Fruit fly (Drosophila melanogaster) whole organism, embryonic: ENCODE data around the gene CG10286.
A peak's percentile ranks its signal among the peaks of the same experiment; 100 is the strongest.

Experiments
- Adf1 ChIP-seq: fragments of 200-800 bp; sonication (Bioruptor generic); IDR thresholded peaks from 2 replicates; pipeline ENCODE4 v1.3.6; 2022; ENCODE audit warnings: missing biosample characterization, missing genetic modification characterization
- Atf6 ChIP-seq: fragments of 200-800 bp; sonication (Bioruptor generic); IDR thresholded peaks from 2 replicates; pipeline ENCODE4 v1.3.6; 2022; ENCODE audit warnings: missing biosample characterization, missing genetic modification characterization
- BEAF-32 ChIP-seq: fragments of 200-800 bp; sonication (Bioruptor generic); optimal IDR thresholded peaks from 3 replicates; lab custom pipeline; 2017; ENCODE audit warnings: missing biosample characterization, missing genetic modification characterization, mild to moderate bottlenecking, moderate library complexity, missing genetic modification reagents
- Bgb ChIP-seq: fragments of 200-800 bp; sonication (Bioruptor generic); IDR thresholded peaks from 2 replicates; pipeline ENCODE4 v1.3.6; 2022; ENCODE audit warnings: missing biosample characterization, missing genetic modification characterization; ENCODE audit not compliant: partially characterized antibody
- BtbVII ChIP-seq: fragments of 200-800 bp; sonication (Bioruptor generic); optimal IDR thresholded peaks from 3 replicates; lab custom pipeline; 2017; ENCODE audit warnings: missing biosample characterization, mild to moderate bottlenecking, missing genetic modification characterization
- CG12236 ChIP-seq: fragments of 200-800 bp; sonication (Bioruptor generic); optimal IDR thresholded peaks from 2 replicates; lab custom pipeline; 2016; ENCODE audit warnings: missing biosample characterization, missing genetic modification characterization
- CG13287 ChIP-seq: fragments of 200-800 bp; sonication (Bioruptor generic); IDR thresholded peaks from 2 replicates; pipeline ENCODE4 v1.3.6; 2022; ENCODE audit warnings: missing biosample characterization, missing genetic modification characterization; ENCODE audit not compliant: partially characterized antibody
- CG15479 ChIP-seq: fragments of 200-800 bp; sonication (Bioruptor generic); optimal IDR thresholded peaks from 3 replicates; lab custom pipeline; 2019; ENCODE audit warnings: missing biosample characterization, mild to moderate bottlenecking, missing genetic modification characterization, moderate library complexity
- CG17328 ChIP-seq: fragments of 200-800 bp; sonication (Bioruptor generic); IDR thresholded peaks from 2 replicates; pipeline ENCODE4 v1.3.6; 2022; ENCODE audit warnings: missing biosample characterization, missing genetic modification characterization
- CG6689 ChIP-seq: fragments of 200-800 bp; sonication (Bioruptor generic); IDR thresholded peaks from 2 replicates; pipeline ENCODE4 v1.3.6; 2022; ENCODE audit warnings: missing biosample characterization, missing genetic modification characterization
- CG6791 ChIP-seq: fragments of 200-800 bp; sonication (Bioruptor generic); IDR thresholded peaks from 3 replicates; pipeline ENCODE4 v1.3.6; 2022; ENCODE audit warnings: missing biosample characterization, missing genetic modification characterization; ENCODE audit not compliant: partially characterized antibody
- CG7963 ChIP-seq: fragments of 200-800 bp; sonication (Bioruptor generic); IDR thresholded peaks from 3 replicates; pipeline ENCODE4 v1.3.6; 2022; ENCODE audit warnings: missing biosample characterization, missing genetic modification characterization; ENCODE audit not compliant: partially characterized antibody
- CG8281 ChIP-seq: fragments of 200-800 bp; sonication (Bioruptor generic); optimal IDR thresholded peaks from 2 replicates; lab custom pipeline; 2018; ENCODE audit warnings: missing biosample characterization, mild to moderate bottlenecking, missing genetic modification characterization, moderate library complexity
- CG8478 ChIP-seq: fragments of >200 bp; optimal IDR thresholded peaks from 2 replicates; lab custom pipeline; 2018
- CG9932 ChIP-seq: fragments of 200-800 bp; sonication (Bioruptor generic); IDR thresholded peaks from 2 replicates; pipeline ENCODE4 v1.3.6; 2022; ENCODE audit warnings: missing biosample characterization, missing genetic modification characterization
- CkIIα-i1 ChIP-seq: fragments of 200-800 bp; sonication (Bioruptor generic); IDR thresholded peaks from 2 replicates; pipeline ENCODE4 v1.3.6; 2022; ENCODE audit warnings: missing biosample characterization, missing genetic modification characterization
- CrebB ChIP-seq: fragments of 200-800 bp; sonication (Bioruptor generic); optimal IDR thresholded peaks from 3 replicates; lab custom pipeline; 2018; ENCODE audit warnings: missing biosample characterization, mild to moderate bottlenecking, missing genetic modification characterization
- D19A ChIP-seq: fragments of 200-800 bp; optimal IDR thresholded peaks from 3 replicates; lab custom pipeline; 2019; ENCODE audit warnings: missing biosample characterization, mild to moderate bottlenecking, missing genetic modification characterization, moderate library complexity
- D19B ChIP-seq: fragments of 200-800 bp; sonication (Bioruptor generic); optimal IDR thresholded peaks from 2 replicates; lab custom pipeline; 2017; ENCODE audit warnings: missing biosample characterization, mild to moderate bottlenecking, missing genetic modification characterization
- HLH4C ChIP-seq: fragments of 200-800 bp; sonication (Bioruptor generic); IDR thresholded peaks from 3 replicates; pipeline ENCODE4 v1.3.6; 2022; ENCODE audit warnings: missing biosample characterization, missing genetic modification characterization; ENCODE audit not compliant: partially characterized antibody
- HLH54F ChIP-seq: fragments of 200-800 bp; sonication (Bioruptor generic); optimal IDR thresholded peaks from 3 replicates; lab custom pipeline; 2016; ENCODE audit warnings: missing biosample characterization, missing genetic modification characterization
- HmgD ChIP-seq: fragments of 200-800 bp; sonication (Bioruptor generic); optimal IDR thresholded peaks from 3 replicates; lab custom pipeline; 2016; ENCODE audit warnings: missing biosample characterization, missing genetic modification characterization
- Oli ChIP-seq: fragments of 200-800 bp; sonication (Bioruptor generic); optimal IDR thresholded peaks from 2 replicates; lab custom pipeline; 2018; ENCODE audit warnings: missing biosample characterization, mild to moderate bottlenecking, missing genetic modification characterization, moderate library complexity
- Opbp ChIP-seq: fragments of 200-800 bp; sonication (Bioruptor generic); IDR thresholded peaks from 3 replicates; pipeline ENCODE4 v1.3.6; 2022; ENCODE audit warnings: missing biosample characterization, missing genetic modification characterization; ENCODE audit not compliant: partially characterized antibody
- Optix ChIP-seq: fragments of 200-800 bp; sonication (Bioruptor generic); IDR thresholded peaks from 3 replicates; pipeline ENCODE4 v1.3.6; 2022; ENCODE audit warnings: missing biosample characterization, missing genetic modification characterization
- Scr ChIP-seq: fragments of 200-800 bp; sonication (Bioruptor generic); IDR thresholded peaks from 2 replicates; pipeline ENCODE4 v1.3.6; 2022; ENCODE audit warnings: missing biosample characterization, missing genetic modification characterization; ENCODE audit not compliant: partially characterized antibody
- amos ChIP-seq: fragments of 200-800 bp; sonication (Bioruptor generic); IDR thresholded peaks from 2 replicates; pipeline ENCODE4 v1.3.6; 2022; ENCODE audit warnings: missing biosample characterization, missing genetic modification characterization; ENCODE audit not compliant: partially characterized antibody
- ara ChIP-seq: fragments of 200-800 bp; sonication (Bioruptor generic); IDR thresholded peaks from 2 replicates; pipeline ENCODE4 v1.3.6; 2022; ENCODE audit warnings: missing biosample characterization, missing genetic modification characterization
- bbx ChIP-seq: fragments of 200-800 bp; sonication (Bioruptor generic); IDR thresholded peaks from 2 replicates; pipeline ENCODE4 v1.3.6; 2022; ENCODE audit warnings: missing biosample characterization, missing genetic modification characterization; ENCODE audit not compliant: partially characterized antibody
- cg ChIP-seq: fragments of 200-800 bp; sonication (Bioruptor generic); optimal IDR thresholded peaks from 3 replicates; lab custom pipeline; 2019; ENCODE audit warnings: missing biosample characterization, mild to moderate bottlenecking, missing genetic modification characterization, moderate library complexity
- chinmo ChIP-seq: fragments of 200-800 bp; sonication (Bioruptor generic); IDR thresholded peaks from 4 replicates; pipeline ENCODE4 v1.3.6; 2022; ENCODE audit warnings: missing biosample characterization, missing genetic modification characterization; ENCODE audit not compliant: partially characterized antibody
- dmrt99B ChIP-seq: fragments of 200-800 bp; sonication (Bioruptor generic); optimal IDR thresholded peaks from 2 replicates; lab custom pipeline; 2018; ENCODE audit warnings: missing biosample characterization, mild to moderate bottlenecking, missing genetic modification characterization, moderate library complexity
- fd96Cb ChIP-seq: fragments of 200-800 bp; sonication (Bioruptor generic); optimal IDR thresholded peaks from 2 replicates; lab custom pipeline; 2018; ENCODE audit warnings: missing biosample characterization, mild to moderate bottlenecking, missing genetic modification characterization, moderate library complexity
- ftz-f1 ChIP-seq: fragments of 200-800 bp; sonication (Bioruptor generic); optimal IDR thresholded peaks from 2 replicates; lab custom pipeline; 2016; ENCODE audit warnings: missing biosample characterization, missing genetic modification characterization
- gfzf ChIP-seq: fragments of 200-800 bp; sonication (Bioruptor generic); optimal IDR thresholded peaks from 2 replicates; lab custom pipeline; 2016; ENCODE audit warnings: missing biosample characterization, mild to moderate bottlenecking, missing genetic modification characterization, moderate library complexity
- grau ChIP-seq: fragments of 200-800 bp; optimal IDR thresholded peaks from 3 replicates; lab custom pipeline; 2019; ENCODE audit warnings: missing biosample characterization, mild to moderate bottlenecking, missing genetic modification characterization, moderate library complexity
- mirr ChIP-seq: fragments of 200-800 bp; sonication (Bioruptor generic); optimal IDR thresholded peaks from 3 replicates; lab custom pipeline; 2018; ENCODE audit warnings: missing biosample characterization, mild to moderate bottlenecking, missing genetic modification characterization
- nerfin-1 ChIP-seq: fragments of 200-800 bp; sonication (Bioruptor generic); optimal IDR thresholded peaks from 3 replicates; lab custom pipeline; 2019; ENCODE audit warnings: missing biosample characterization, mild to moderate bottlenecking, missing genetic modification characterization, moderate library complexity
- p53 ChIP-seq: fragments of 200-800 bp; sonication (Bioruptor generic); optimal IDR thresholded peaks from 2 replicates; lab custom pipeline; 2016; ENCODE audit warnings: missing biosample characterization, missing genetic modification characterization
- slou ChIP-seq: fragments of 200-800 bp; sonication (Bioruptor generic); optimal IDR thresholded peaks from 3 replicates; lab custom pipeline; 2016; ENCODE audit warnings: missing biosample characterization, missing genetic modification characterization
- sna ChIP-seq: fragments of 200-800 bp; sonication (Bioruptor generic); IDR thresholded peaks from 2 replicates; pipeline ENCODE4 v1.3.6; 2022; ENCODE audit warnings: missing biosample characterization, missing genetic modification characterization; ENCODE audit not compliant: partially characterized antibody
- sr ChIP-seq: fragments of 200-800 bp; sonication (Bioruptor generic); IDR thresholded peaks from 3 replicates; pipeline ENCODE4 v1.3.6; 2022; ENCODE audit warnings: missing biosample characterization, missing genetic modification characterization
- sug ChIP-seq: fragments of 200-800 bp; optimal IDR thresholded peaks from 2 replicates; lab custom pipeline; 2019; ENCODE audit warnings: missing biosample characterization, mild to moderate bottlenecking, missing genetic modification characterization, moderate library complexity
- tll ChIP-seq, 2 experiments: fragments of 200-800 bp in 1 of 2; fragments of >200 bp in 1 of 2; sonication (Bioruptor generic) in 1 of 2; optimal IDR thresholded peaks; 2 replicates each; lab custom pipeline; 2017 to 2019; ENCODE audit warnings: missing biosample characterization in 2 of 2, missing genetic modification characterization in 2 of 2, mild to moderate bottlenecking in 1 of 2, moderate library complexity in 1 of 2
- toy ChIP-seq: fragments of 200-800 bp; sonication (Bioruptor generic); IDR thresholded peaks from 2 replicates; pipeline ENCODE4 v1.3.6; 2022; ENCODE audit warnings: missing biosample characterization, missing genetic modification characterization
- vnd ChIP-seq: fragments of 200-800 bp; sonication (Bioruptor generic); IDR thresholded peaks from 3 replicates; pipeline ENCODE4 v1.3.6; 2022; ENCODE audit warnings: missing biosample characterization, missing genetic modification characterization; ENCODE audit not compliant: partially characterized antibody

Gene CG10286

dm6 chr3R:6382733-6383465 lies 14.1 kb downstream of the CG10286 start, which contains the start of gene gzl (continued):
- TF ChIP-seq CG9932 (GFP tag; lab: Robert Waterston, UW), result no peak; the same call in 1 of the 2 replicates
- no peak for TF ChIP-seq HmgD (GFP tag; lab: Kevin White, UChicago)
- no peak for TF ChIP-seq fd96Cb (tag; lab: Kevin White, UChicago)
- TF ChIP-seq CG8281 (tag; lab: Kevin White, UChicago), result no peak
- no peak for TF ChIP-seq CG17328 (GFP tag; lab: Robert Waterston, UW)
- no peak for TF ChIP-seq BtbVII (GFP tag; lab: Kevin White, UChicago)
- no peak for TF ChIP-seq tll (GFP tag; optimal IDR thresholded peaks at IDR 0.05; lab: Kevin White, UChicago)
- no peak for TF ChIP-seq Atf6 (GFP tag; lab: Robert Waterston, UW)
- no peak for TF ChIP-seq CG12236 (GFP tag; lab: Kevin White, UChicago)

dm6 chr3R:6383466-6383769 lies 14.7 kb downstream of the CG10286 start:
- TF ChIP-seq sug (peak; percentile 13), Oli (tag; lab: Kevin White, UChicago) (no peak), Adf1 (GFP tag; lab: Robert Waterston, UW) (0 out of 2 replicates have a peak, but pooled peaks have one; percentile 1), chinmo (GFP tag; lab: Robert Waterston, UW) (peak; percentile 72; the same call in 1 of the 4 replicates), bbx (GFP tag; lab: Robert Waterston, UW) (0 out of 2 replicates have a peak, but pooled peaks have one; percentile 32), dmrt99B (tag; lab: Kevin White, UChicago) (no peak), CrebB (no peak), Opbp (0 out of 3 replicates have a peak, but pooled peaks have one; percentile 41), cg (GFP tag; lab: Kevin White, UChicago) (peak; percentile 86), CG8478 (lab: Kevin White, UChicago) (peak; percentile 48), CkIIα-i1 (GFP tag; lab: Robert Waterston, UW) (no peak), nerfin-1 (peak; percentile 20), CG15479 (GFP tag; lab: Kevin White, UChicago) (peak; percentile 11), mirr (GFP tag; lab: Kevin White, UChicago) (peak; percentile 41), Optix (GFP tag; lab: Robert Waterston, UW) (no peak), ftz-f1 (peak; percentile 89), sr (GFP tag; lab: Robert Waterston, UW) (peak; percentile 47; the same call in 1 of the 3 replicates), HLH54F (no peak)

DNA sequence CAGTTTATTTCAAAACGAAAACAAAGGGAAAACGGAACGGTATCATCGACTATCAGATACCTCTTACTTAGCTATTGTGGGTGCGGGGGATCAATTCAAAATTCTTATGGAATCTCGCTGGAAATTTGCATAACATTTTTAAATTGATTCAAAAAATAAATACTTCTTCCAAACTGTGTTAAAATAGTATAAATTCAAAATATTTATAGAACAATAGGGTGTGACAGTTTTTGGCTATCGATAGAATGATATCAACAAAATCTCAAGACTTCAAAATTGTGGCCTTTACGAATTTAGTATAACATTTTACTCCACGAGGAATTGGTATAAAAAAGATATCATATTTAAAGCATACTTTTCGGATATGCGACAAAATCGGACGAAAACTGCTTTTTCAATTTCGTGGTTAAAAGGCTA lies 19.7 kb downstream of the CG10286 start:
- no peak for TF ChIP-seq p53
- TF ChIP-seq Scr (GFP tag; lab: Robert Waterston, UW), result peak; percentile 71
- peak; percentile 81 for TF ChIP-seq sna (GFP tag; lab: Robert Waterston, UW)
- TF ChIP-seq amos (GFP tag; lab: Robert Waterston, UW), result peak; percentile 47; the same call in 1 of the 2 replicates
- peak; percentile 74 for TF ChIP-seq CG13287 (GFP tag; lab: Robert Waterston, UW)
- TF ChIP-seq CG7963 (GFP tag; lab: Robert Waterston, UW), result peak; percentile 76
- TF ChIP-seq CG6791 (GFP tag; lab: Robert Waterston, UW), result peak; percentile 89
- TF ChIP-seq CG6689 (GFP tag; lab: Robert Waterston, UW), result no peak
- TF ChIP-seq gfzf (GFP tag; lab: Kevin White, UChicago), result peak; percentile 28
- no peak for TF ChIP-seq ara (GFP tag; lab: Robert Waterston, UW)
- TF ChIP-seq vnd (GFP tag; lab: Robert Waterston, UW), result peak; percentile 69; the same call in 2 of the 3 replicates
- TF ChIP-seq Bgb (GFP tag; lab: Robert Waterston, UW), result peak; percentile 61
- peak; percentile 44 for TF ChIP-seq D19B
- peak; percentile 48; the same call in 1 of the 3 replicates for TF ChIP-seq Opbp
- TF ChIP-seq slou (GFP tag; lab: Kevin White, UChicago), result no peak
- TF ChIP-seq grau (tag; lab: Kevin White, UChicago), result no peak
- TF ChIP-seq HLH4C (GFP tag; lab: Robert Waterston, UW), result peak; percentile 96
- peak; percentile 0 for TF ChIP-seq BEAF-32 (GFP tag; lab: Kevin White, UChicago)
- no peak for TF ChIP-seq toy (GFP tag; lab: Robert Waterston, UW)
- TF ChIP-seq D19A (tag; lab: Kevin White, UChicago), result no peak
